Worm (Caenorhabditis elegans) whole organism, L2 larva: ENCODE data around the gene F44E5.2.

Experiments
- C34F6.9 ChIP-seq: fragments of 150-350 bp; optimal IDR thresholded peaks from 2 replicates; lab custom pipeline; 2014; ENCODE audit warnings: missing biosample characterization, missing genetic modification characterization
- Y55F3AM.14 ChIP-seq: fragments of 200-800 bp; sonication (Bioruptor generic); optimal IDR thresholded peaks from 2 replicates; lab custom pipeline; 2018; ENCODE audit warnings: mild to moderate bottlenecking, missing genetic modification characterization, missing compliant biosample characterization
- ZK546.5 ChIP-seq: sonication (generic microtip); optimal IDR thresholded peaks from 2 replicates; lab custom pipeline; 2017; ENCODE audit warnings: missing biosample characterization, missing genetic modification characterization
- alr-1 ChIP-seq: fragments of 150-350 bp; optimal IDR thresholded peaks from 2 replicates; lab custom pipeline; 2014; ENCODE audit warnings: missing biosample characterization, missing genetic modification characterization
- aly-2 ChIP-seq: fragments of 150-350 bp; optimal IDR thresholded peaks from 2 replicates; lab custom pipeline; 2014; ENCODE audit warnings: missing biosample characterization, missing genetic modification characterization
- ama-1 ChIP-seq: fragments of 150-350 bp; optimal IDR thresholded peaks from 2 replicates; lab custom pipeline; 2018; ENCODE audit warnings: inconsistent platforms
- blmp-1 ChIP-seq: sonication (generic microtip); optimal IDR thresholded peaks from 2 replicates; lab custom pipeline; 2017; ENCODE audit warnings: missing genetic modification characterization, mild to moderate bottlenecking, missing compliant biosample characterization, antibody characterized with exemption, moderate library complexity; ENCODE audit not compliant: insufficient read depth
- ceh-16 ChIP-seq: fragments of 150-350 bp; optimal IDR thresholded peaks from 2 replicates; lab custom pipeline; 2014; ENCODE audit warnings: missing biosample characterization, missing genetic modification characterization
- ceh-82 ChIP-seq: fragments of 150-350 bp; optimal IDR thresholded peaks from 2 replicates; lab custom pipeline; 2014; ENCODE audit warnings: missing biosample characterization, missing genetic modification characterization
- dmd-4 ChIP-seq: sonication (generic microtip); optimal IDR thresholded peaks from 2 replicates; lab custom pipeline; 2017; ENCODE audit warnings: missing biosample characterization, missing genetic modification characterization
- egl-27 ChIP-seq: sonication (generic microtip); optimal IDR thresholded peaks from 3 replicates; lab custom pipeline; 2017; ENCODE audit warnings: missing biosample characterization, missing genetic modification reagents, missing genetic modification characterization
- elt-1 ChIP-seq: fragments of 150-350 bp; optimal IDR thresholded peaks from 2 replicates; lab custom pipeline; 2014; ENCODE audit warnings: missing biosample characterization, missing genetic modification characterization
- fos-1 ChIP-seq: fragments of 150-350 bp; optimal IDR thresholded peaks from 2 replicates; lab custom pipeline; 2014; ENCODE audit warnings: missing biosample characterization, missing genetic modification characterization
- gmeb-1 ChIP-seq: fragments of 150-350 bp; optimal IDR thresholded peaks from 2 replicates; lab custom pipeline; 2014; ENCODE audit warnings: missing biosample characterization, missing genetic modification characterization
- lin-11 ChIP-seq: fragments of 150-350 bp; sonication (generic microtip); optimal IDR thresholded peaks from 2 replicates; lab custom pipeline; 2014; ENCODE audit warnings: missing biosample characterization, missing genetic modification characterization, inconsistent platforms, mixed read lengths
- lin-13 ChIP-seq: fragments of 150-350 bp; optimal IDR thresholded peaks from 2 replicates; lab custom pipeline; 2014; ENCODE audit warnings: missing biosample characterization, missing genetic modification reagents, missing genetic modification characterization
- lsy-2 ChIP-seq, 2 experiments: fragments of 150-350 bp in 1 of 2; sonication (generic microtip) in 1 of 2; optimal IDR thresholded peaks; 2 replicates each; lab custom pipeline; 2014 to 2017; ENCODE audit warnings: missing biosample characterization in 2 of 2, missing genetic modification characterization in 2 of 2
- mab-5 ChIP-seq: fragments of 150-350 bp; optimal IDR thresholded peaks from 2 replicates; lab custom pipeline; 2014; ENCODE audit warnings: missing biosample characterization, missing genetic modification characterization
- mbf-1 ChIP-seq: sonication (generic microtip); optimal IDR thresholded peaks from 2 replicates; lab custom pipeline; 2017; ENCODE audit warnings: missing biosample characterization, missing genetic modification characterization
- nhr-11 ChIP-seq: fragments of 150-350 bp; optimal IDR thresholded peaks from 2 replicates; lab custom pipeline; 2014; ENCODE audit warnings: missing biosample characterization, missing genetic modification characterization
- nhr-12 ChIP-seq: fragments of 150-350 bp; optimal IDR thresholded peaks from 2 replicates; lab custom pipeline; 2014; ENCODE audit warnings: missing biosample characterization, missing genetic modification characterization
- nhr-129 ChIP-seq: fragments of 150-350 bp; optimal IDR thresholded peaks from 2 replicates; lab custom pipeline; 2014; ENCODE audit warnings: missing biosample characterization, missing genetic modification characterization
- nhr-21 ChIP-seq: fragments of 150-350 bp; optimal IDR thresholded peaks from 2 replicates; lab custom pipeline; 2014; ENCODE audit warnings: missing biosample characterization, missing genetic modification characterization
- nhr-23 ChIP-seq: fragments of 150-350 bp; optimal IDR thresholded peaks from 2 replicates; lab custom pipeline; 2014; ENCODE audit warnings: missing biosample characterization, missing genetic modification reagents, missing genetic modification characterization
- nhr-237 ChIP-seq: fragments of 150-350 bp; optimal IDR thresholded peaks from 2 replicates; lab custom pipeline; 2014; ENCODE audit warnings: missing biosample characterization, missing genetic modification characterization
- nhr-25 ChIP-seq: fragments of 150-350 bp; sonication (generic microtip); optimal IDR thresholded peaks from 3 replicates; lab custom pipeline; 2014; ENCODE audit warnings: missing biosample characterization, missing genetic modification characterization
- nhr-6 ChIP-seq: fragments of 150-350 bp; optimal IDR thresholded peaks from 2 replicates; lab custom pipeline; 2014; ENCODE audit warnings: missing biosample characterization, missing genetic modification characterization
- sem-4 ChIP-seq: fragments of 150-350 bp; optimal IDR thresholded peaks from 2 replicates; lab custom pipeline; 2014; ENCODE audit warnings: missing biosample characterization, missing genetic modification reagents, missing genetic modification characterization
- sma-3 ChIP-seq: sonication (generic microtip); optimal IDR thresholded peaks from 2 replicates; lab custom pipeline; 2016; ENCODE audit warnings: missing genetic modification reagents, missing genetic modification characterization, missing compliant biosample characterization
- snpc-4 ChIP-seq: fragments of 150-350 bp; optimal IDR thresholded peaks from 2 replicates; lab custom pipeline; 2014; ENCODE audit warnings: missing biosample characterization, missing genetic modification characterization
- unc-39 ChIP-seq: fragments of 150-350 bp; optimal IDR thresholded peaks from 2 replicates; lab custom pipeline; 2014; ENCODE audit warnings: missing biosample characterization, missing genetic modification characterization
- unc-55 ChIP-seq: fragments of 150-350 bp; sonication (generic microtip); optimal IDR thresholded peaks from 3 replicates; lab custom pipeline; 2014; ENCODE audit warnings: missing biosample characterization, missing genetic modification reagents, missing genetic modification characterization
- unc-62 ChIP-seq: fragments of 150-350 bp; optimal IDR thresholded peaks from 2 replicates; lab custom pipeline; 2014; ENCODE audit warnings: missing biosample characterization, missing genetic modification reagents, missing genetic modification characterization
- zag-1 ChIP-seq: fragments of 150-350 bp; optimal IDR thresholded peaks from 2 replicates; lab custom pipeline; 2014; ENCODE audit warnings: missing biosample characterization, missing genetic modification characterization
- ztf-1 ChIP-seq: fragments of 200-800 bp; sonication (Bioruptor generic); conservative IDR thresholded peaks from 2 replicates; pipeline ENCODE4 v1.3.6; 2022; ENCODE audit warnings: missing genetic modification characterization, missing compliant biosample characterization
- ztf-11 ChIP-seq: sonication (generic microtip); optimal IDR thresholded peaks from 2 replicates; lab custom pipeline; 2017; ENCODE audit warnings: missing biosample characterization, missing genetic modification characterization

The F44E5.2 gene

ce11 chrII:11794392-11794791, 27.8 kb downstream of the F44E5.2 start:
- no peak for TF ChIP-seq aly-2 (tag; lab: Kevin White, UChicago)
- TF ChIP-seq unc-39 (tag; lab: Kevin White, UChicago), result no peak
- peak; percentile 54 for TF ChIP-seq ceh-16 (tag; lab: Kevin White, UChicago)
- TF ChIP-seq, all 48 proteins: peak for 1

- no peak for TF ChIP-seq alr-1 (tag; lab: Kevin White, UChicago)
- peak; percentile 17 for TF ChIP-seq fos-1
- no peak for TF ChIP-seq zag-1 (tag; lab: Kevin White, UChicago)
- TF ChIP-seq nhr-23, result no peak
- TF ChIP-seq dmd-4, result no peak
- no peak for TF ChIP-seq Y55F3AM.14 (GFP tag; lab: Kevin White, UChicago)
Measured at ce11 chrII:11797194-11797593, 30.6 kb downstream of the F44E5.2 start.

- TF ChIP-seq nhr-11 (tag; lab: Kevin White, UChicago), result no peak
- TF ChIP-seq lin-11 (tag; lab: Kevin White, UChicago), result no peak
- no peak for TF ChIP-seq unc-55 (GFP tag; lab: Kevin White, UChicago)
- TF ChIP-seq gmeb-1, result no peak
- no peak for TF ChIP-seq mab-5 (tag; lab: Kevin White, UChicago)
- TF ChIP-seq, all 48 proteins: peak for 0
Measured at ce11 chrII:11798737-11799136, 32.2 kb downstream of the F44E5.2 start, which contains the start of gene hda-5. hda-5 (plus strand) TSS chrII:11799037.

ce11 chrII:11802451-11802850, 35.9 kb downstream of the F44E5.2 start, which contains the start of gene F43G6.17:
F43G6.17 (plus strand) TSS chrII:11802751.
- TF ChIP-seq elt-1 (no peak), ZK546.5 (tag; lab: Kevin White, UChicago) (no peak), ceh-82 (no peak), snpc-4 (no peak), C34F6.9 (tag; lab: Kevin White, UChicago) (no peak), sem-4 (tag; lab: Kevin White, UChicago) (no peak)

- no peak for TF ChIP-seq mbf-1
- TF ChIP-seq ztf-1 (GFP tag; lab: Robert Waterston, UW), result no peak
- TF ChIP-seq nhr-237, result no peak
- TF ChIP-seq ceh-16 (tag; lab: Kevin White, UChicago), result no peak
- TF ChIP-seq nhr-11 (tag; lab: Kevin White, UChicago), result no peak
- TF ChIP-seq unc-62 (GFP tag; lab: Kevin White, UChicago), result no peak
- TF ChIP-seq lsy-2 (tag; optimal IDR thresholded peaks at IDR 0.05; lab: Kevin White, UChicago), result no peak
- TF ChIP-seq sma-3 (GFP tag; lab: Kevin White, UChicago), result no peak
- no peak for TF ChIP-seq ZK546.5 (tag; lab: Kevin White, UChicago)
- no peak for TF ChIP-seq nhr-25
- no peak for TF ChIP-seq nhr-23
- TF ChIP-seq dmd-4, result no peak
- TF ChIP-seq egl-27 (tag; lab: Kevin White, UChicago), result no peak
- no peak for TF ChIP-seq C34F6.9 (tag; lab: Kevin White, UChicago)
- no peak for TF ChIP-seq nhr-6
- TF ChIP-seq blmp-1 (tag; lab: Kevin White, UChicago), result no peak
- no peak for TF ChIP-seq unc-39 (tag; lab: Kevin White, UChicago)
- TF ChIP-seq nhr-12, result no peak
Measured at ce11 chrII:11806256-11806655, 39.7 kb downstream of the F44E5.2 start, which contains the start of gene jmjd-1.1. jmjd-1.1 (plus strand) TSS chrII:11806556.

- TF ChIP-seq lsy-2 (tag; optimal IDR thresholded peaks at IDR 0.05; lab: Kevin White, UChicago) (no peak), ztf-11 (tag; lab: Kevin White, UChicago) (no peak), nhr-6 (no peak), nhr-12 (no peak), nhr-129 (tag; lab: Kevin White, UChicago) (no peak), lin-13 (GFP tag; lab: Kevin White, UChicago) (no peak), C34F6.9 (tag; lab: Kevin White, UChicago) (no peak), snpc-4 (no peak), sma-3 (GFP tag; lab: Kevin White, UChicago) (no peak), nhr-25 (no peak), nhr-21 (tag; lab: Kevin White, UChicago) (no peak), unc-55 (GFP tag; lab: Kevin White, UChicago) (no peak), blmp-1 (tag; lab: Kevin White, UChicago) (no peak), nhr-11 (tag; lab: Kevin White, UChicago) (no peak), ama-1 (no peak)
Measured at ce11 chrII:11808979-11809378, 42.4 kb downstream of the F44E5.2 start, which contains the start of gene F43G6.10. F43G6.10 (plus strand) TSS chrII:11809349.
